Fruit fly (Drosophila melanogaster) whole organism, wandering third instar larva: Measurements from ENCODE around the gene CG33483.

Experiments used
- Abd-B ChIP-seq: fragments of >200 bp; optimal IDR thresholded peaks from 2 replicates; lab custom pipeline; 2017; ENCODE audit warnings: missing biosample characterization, missing genetic modification characterization
- Dfd ChIP-seq: fragments of >200 bp; optimal IDR thresholded peaks from 2 replicates; lab custom pipeline; 2017; ENCODE audit warnings: missing biosample characterization, missing genetic modification characterization
- Jra ChIP-seq: sonication (Bioruptor generic); optimal IDR thresholded peaks from 2 replicates; lab custom pipeline; 2016; ENCODE audit warnings: missing biosample characterization, missing genetic modification characterization
- Myc ChIP-seq: fragments of >200 bp; optimal IDR thresholded peaks from 2 replicates; lab custom pipeline; 2017
- OdsH ChIP-seq: fragments of 200-800 bp; sonication (Bioruptor generic); optimal IDR thresholded peaks from 2 replicates; lab custom pipeline; 2016; ENCODE audit warnings: missing biosample characterization, mild to moderate bottlenecking, missing genetic modification characterization
- br ChIP-seq: fragments of 200-800 bp; sonication (Bioruptor generic); optimal IDR thresholded peaks from 2 replicates; lab custom pipeline; 2016; ENCODE audit warnings: missing biosample characterization, missing genetic modification characterization
- h ChIP-seq: fragments of 200-800 bp; sonication (Bioruptor generic); optimal IDR thresholded peaks from 3 replicates; lab custom pipeline; 2016; ENCODE audit warnings: missing biosample characterization, mild to moderate bottlenecking, missing genetic modification characterization
- jim ChIP-seq: fragments of 175-275, 200-325 bp; sonication (Bioruptor generic); optimal IDR thresholded peaks from 2 replicates; lab custom pipeline; 2016; ENCODE audit warnings: missing biosample characterization, mild to moderate bottlenecking, missing genetic modification characterization
- pan ChIP-seq: fragments of >200 bp; optimal IDR thresholded peaks from 2 replicates; lab custom pipeline; 2017

DNA sequence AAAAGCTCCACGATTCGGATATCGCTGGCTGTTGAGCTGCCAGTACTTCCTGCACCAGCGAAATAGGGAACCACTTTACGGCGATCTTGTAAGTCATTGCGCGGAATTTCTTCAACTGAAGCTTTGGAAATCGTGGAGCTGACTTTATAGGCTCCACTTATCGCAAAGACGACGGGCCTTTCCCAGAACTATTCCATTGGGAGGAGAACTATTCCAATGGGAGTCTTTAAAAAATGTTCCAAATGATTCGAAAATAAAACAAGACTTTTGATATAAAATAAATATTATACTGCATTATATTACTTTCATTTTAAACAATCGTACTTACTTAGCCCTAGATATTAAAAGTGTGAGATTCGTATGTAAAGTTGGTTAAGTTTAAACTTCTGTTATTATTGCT, 35.0 kb upstream of the CG33483 start, which contains the start of gene CG15550:
- TF ChIP-seq h (GFP tag; lab: Kevin White, UChicago) (no peak), Jra (GFP tag; lab: Kevin White, UChicago) (no peak), jim (GFP tag; lab: Kevin White, UChicago) (no peak), OdsH (GFP tag; lab: Kevin White, UChicago) (no peak), pan (no peak), Myc (no peak), Abd-B (GFP tag; lab: Kevin White, UChicago) (no peak), Dfd (no peak), br (GFP tag; lab: Kevin White, UChicago) (no peak)
